Worm (Caenorhabditis elegans) whole organism, L3 larva: ENCODE results near the gene his-73.

Source experiments
- R02D3.7 ChIP-seq: fragments of 150-350 bp; optimal IDR thresholded peaks from 2 replicates; lab custom pipeline; 2014; ENCODE audit warnings: missing biosample characterization, missing genetic modification characterization
- aly-2 ChIP-seq: fragments of 150-350 bp; optimal IDR thresholded peaks from 2 replicates; lab custom pipeline; 2014; ENCODE audit warnings: missing biosample characterization, missing genetic modification characterization
- ceh-28 ChIP-seq: fragments of 150-350 bp; optimal IDR thresholded peaks from 2 replicates; lab custom pipeline; 2014; ENCODE audit warnings: missing biosample characterization, missing genetic modification reagents, missing genetic modification characterization
- egl-27 ChIP-seq: sonication (generic microtip); optimal IDR thresholded peaks from 4 replicates; lab custom pipeline; 2017; ENCODE audit warnings: missing biosample characterization, missing genetic modification reagents, missing genetic modification characterization
- fos-1 ChIP-seq: fragments of 150-350 bp; optimal IDR thresholded peaks from 2 replicates; lab custom pipeline; 2014; ENCODE audit warnings: missing biosample characterization, missing genetic modification characterization
- hmg-11 ChIP-seq: sonication (generic microtip); optimal IDR thresholded peaks from 2 replicates; lab custom pipeline; 2016; ENCODE audit warnings: missing genetic modification characterization, missing compliant biosample characterization
- nhr-11 ChIP-seq: fragments of 150-350 bp; optimal IDR thresholded peaks from 2 replicates; lab custom pipeline; 2014; ENCODE audit warnings: missing biosample characterization, missing genetic modification characterization
- nhr-12 ChIP-seq: fragments of 150-350 bp; optimal IDR thresholded peaks from 2 replicates; lab custom pipeline; 2014; ENCODE audit warnings: missing biosample characterization, missing genetic modification characterization
- nhr-237 ChIP-seq: fragments of 150-350 bp; optimal IDR thresholded peaks from 2 replicates; lab custom pipeline; 2014; ENCODE audit warnings: missing biosample characterization, missing genetic modification characterization
- snpc-4 ChIP-seq: fragments of 150-350 bp; optimal IDR thresholded peaks from 2 replicates; lab custom pipeline; 2014; ENCODE audit warnings: missing biosample characterization, missing genetic modification characterization
- tbx-2 ChIP-seq: sonication (generic microtip); optimal IDR thresholded peaks from 2 replicates; lab custom pipeline; 2016; ENCODE audit warnings: mild to moderate bottlenecking, missing genetic modification characterization, missing compliant biosample characterization
- unc-62 ChIP-seq: fragments of 150-350 bp; sonication (generic microtip); optimal IDR thresholded peaks from 4 replicates; lab custom pipeline; 2014; ENCODE audit warnings: missing biosample characterization, missing genetic modification reagents, missing genetic modification characterization

DNA sequence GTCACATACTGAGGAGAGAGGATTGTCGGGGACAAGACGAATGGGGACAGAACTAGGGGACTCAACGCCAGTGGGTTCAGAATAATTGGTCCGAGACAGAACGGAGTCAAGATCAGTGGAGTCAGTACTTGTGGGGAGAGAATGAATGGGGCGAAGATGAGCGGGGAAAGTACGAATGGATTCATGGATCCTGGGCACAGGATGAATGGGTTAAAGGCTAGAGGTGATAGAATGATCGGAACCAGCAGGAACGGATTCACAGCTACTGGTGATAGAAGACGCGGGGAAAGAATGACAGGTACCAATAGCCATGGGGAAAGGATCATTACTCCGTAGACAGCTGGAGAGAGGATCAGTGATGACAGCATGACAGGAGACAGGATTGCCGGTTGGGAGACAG, 43.9 kb upstream of the his-73 start:
- TF ChIP-seq nhr-12 (tag; lab: Kevin White, UChicago) (no peak), ceh-28 (no peak), fos-1 (no peak), hmg-11 (tag; lab: Kevin White, UChicago) (no peak), aly-2 (tag; lab: Kevin White, UChicago) (no peak), unc-62 (GFP tag; lab: Kevin White, UChicago) (no peak), snpc-4 (tag; lab: Kevin White, UChicago) (no peak), nhr-11 (no peak), R02D3.7 (tag; lab: Kevin White, UChicago) (no peak), tbx-2 (tag; lab: Kevin White, UChicago) (no peak), nhr-237 (no peak), egl-27 (tag; lab: Kevin White, UChicago) (no peak)
